Worm (Caenorhabditis elegans) whole organism, L3 larva: ENCODE results near the gene T09A5.5.

Experiments used
- R02D3.7 ChIP-seq: fragments of 150-350 bp; optimal IDR thresholded peaks from 2 replicates; lab custom pipeline; 2014; ENCODE audit warnings: missing biosample characterization, missing genetic modification characterization
- aly-2 ChIP-seq: fragments of 150-350 bp; optimal IDR thresholded peaks from 2 replicates; lab custom pipeline; 2014; ENCODE audit warnings: missing biosample characterization, missing genetic modification characterization
- ama-1 ChIP-seq: fragments of 150-350 bp; optimal IDR thresholded peaks from 2 replicates; lab custom pipeline; 2018
- ceh-16 ChIP-seq: sonication (generic microtip); optimal IDR thresholded peaks from 2 replicates; lab custom pipeline; 2017; ENCODE audit warnings: missing biosample characterization, missing genetic modification characterization
- ceh-28 ChIP-seq: fragments of 150-350 bp; optimal IDR thresholded peaks from 2 replicates; lab custom pipeline; 2014; ENCODE audit warnings: missing biosample characterization, missing genetic modification reagents, missing genetic modification characterization
- ceh-82 ChIP-seq: fragments of 150-350 bp; optimal IDR thresholded peaks from 2 replicates; lab custom pipeline; 2014; ENCODE audit warnings: missing biosample characterization, missing genetic modification characterization
- ceh-9 ChIP-seq: sonication (generic microtip); optimal IDR thresholded peaks from 2 replicates; lab custom pipeline; 2018; ENCODE audit warnings: missing biosample characterization, missing genetic modification characterization
- daf-12 ChIP-seq: fragments of 150-350 bp; optimal IDR thresholded peaks from 2 replicates; lab custom pipeline; 2014; ENCODE audit warnings: missing biosample characterization, missing genetic modification reagents, missing genetic modification characterization
- egl-27 ChIP-seq: sonication (generic microtip); optimal IDR thresholded peaks from 4 replicates; lab custom pipeline; 2017; ENCODE audit warnings: missing biosample characterization, missing genetic modification reagents, missing genetic modification characterization
- egl-5 ChIP-seq: fragments of 150-350 bp; optimal IDR thresholded peaks from 2 replicates; lab custom pipeline; 2017; ENCODE audit warnings: missing biosample characterization, missing genetic modification reagents, missing genetic modification characterization, inconsistent platforms
- elt-1 ChIP-seq: fragments of 150-350 bp; optimal IDR thresholded peaks from 2 replicates; lab custom pipeline; 2014; ENCODE audit warnings: missing biosample characterization, missing genetic modification characterization
- elt-2 ChIP-seq: sonication (generic microtip); optimal IDR thresholded peaks from 2 replicates; lab custom pipeline; 2016; ENCODE audit warnings: missing genetic modification reagents, mild to moderate bottlenecking, missing genetic modification characterization, missing compliant biosample characterization
- elt-3 ChIP-seq, 3 experiments: fragments of 150-350 bp in 1 of 3; sonication (generic microtip) in 2 of 3; optimal IDR thresholded peaks; 2 replicates in 2 of 3; 4 replicates in 1 of 3; lab custom pipeline; 2014 to 2017; ENCODE audit warnings: missing biosample characterization in 3 of 3, missing genetic modification characterization in 3 of 3
- eor-1 ChIP-seq, 2 experiments: fragments of 150-350 bp; optimal IDR thresholded peaks; 2 replicates each; lab custom pipeline; 2014 to 2018; ENCODE audit warnings: missing biosample characterization in 2 of 2, missing genetic modification characterization in 2 of 2
- fkh-10 ChIP-seq: sonication (generic microtip); optimal IDR thresholded peaks from 2 replicates; lab custom pipeline; 2017; ENCODE audit warnings: missing biosample characterization, missing genetic modification reagents, missing genetic modification characterization
- fkh-2 ChIP-seq: fragments of 150-350 bp; optimal IDR thresholded peaks from 2 replicates; lab custom pipeline; 2014; ENCODE audit warnings: missing biosample characterization, missing genetic modification reagents, missing genetic modification characterization
- fos-1 ChIP-seq: fragments of 150-350 bp; optimal IDR thresholded peaks from 2 replicates; lab custom pipeline; 2014; ENCODE audit warnings: missing biosample characterization, missing genetic modification characterization
- hmg-11 ChIP-seq: sonication (generic microtip); optimal IDR thresholded peaks from 2 replicates; lab custom pipeline; 2016; ENCODE audit warnings: missing genetic modification characterization, missing compliant biosample characterization
- jun-1 ChIP-seq: fragments of 150-350 bp; optimal IDR thresholded peaks from 2 replicates; lab custom pipeline; 2014; ENCODE audit warnings: missing biosample characterization, missing genetic modification reagents, missing genetic modification characterization
- lin-15B ChIP-seq: fragments of 150-350 bp; optimal IDR thresholded peaks from 2 replicates; lab custom pipeline; 2014; ENCODE audit warnings: missing biosample characterization, missing genetic modification characterization
- lin-39 ChIP-seq: fragments of 150-350 bp; optimal IDR thresholded peaks from 2 replicates; lab custom pipeline; 2018; ENCODE audit warnings: missing biosample characterization, missing genetic modification reagents, missing genetic modification characterization
- lsy-12 ChIP-seq: sonication (generic microtip); optimal IDR thresholded peaks from 2 replicates; lab custom pipeline; 2016; ENCODE audit warnings: mild to moderate bottlenecking, missing genetic modification characterization, missing compliant biosample characterization
- mdl-1 ChIP-seq: fragments of 150-350 bp; optimal IDR thresholded peaks from 2 replicates; lab custom pipeline; 2014; ENCODE audit warnings: missing biosample characterization, missing genetic modification characterization
- nfya-1 ChIP-seq: sonication (generic microtip); optimal IDR thresholded peaks from 2 replicates; lab custom pipeline; 2017; ENCODE audit warnings: missing genetic modification characterization, mild to moderate bottlenecking, missing compliant biosample characterization, antibody characterized with exemption, moderate library complexity; ENCODE audit not compliant: insufficient read depth
- nhr-11 ChIP-seq: fragments of 150-350 bp; optimal IDR thresholded peaks from 2 replicates; lab custom pipeline; 2014; ENCODE audit warnings: missing biosample characterization, missing genetic modification characterization
- nhr-12 ChIP-seq: fragments of 150-350 bp; optimal IDR thresholded peaks from 2 replicates; lab custom pipeline; 2014; ENCODE audit warnings: missing biosample characterization, missing genetic modification characterization
- nhr-23 ChIP-seq: fragments of 150-350 bp; optimal IDR thresholded peaks from 2 replicates; lab custom pipeline; 2014; ENCODE audit warnings: missing biosample characterization, missing genetic modification reagents, missing genetic modification characterization
- nhr-237 ChIP-seq: fragments of 150-350 bp; optimal IDR thresholded peaks from 2 replicates; lab custom pipeline; 2014; ENCODE audit warnings: missing biosample characterization, missing genetic modification characterization
- nhr-25 ChIP-seq: sonication (generic microtip); optimal IDR thresholded peaks from 2 replicates; lab custom pipeline; 2017; ENCODE audit warnings: missing biosample characterization, missing genetic modification characterization
- nhr-28 ChIP-seq: fragments of 150-350 bp; optimal IDR thresholded peaks from 2 replicates; lab custom pipeline; 2014; ENCODE audit warnings: missing biosample characterization, missing genetic modification characterization
- nhr-43 ChIP-seq: sonication (generic microtip); optimal IDR thresholded peaks from 2 replicates; lab custom pipeline; 2016; ENCODE audit warnings: mild to moderate bottlenecking, missing genetic modification characterization, missing compliant biosample characterization; ENCODE audit not compliant: poor library complexity, severe bottlenecking
- nhr-67 ChIP-seq: fragments of 150-350 bp; optimal IDR thresholded peaks from 2 replicates; lab custom pipeline; 2014; ENCODE audit warnings: missing biosample characterization, missing genetic modification characterization
- nhr-77 ChIP-seq: fragments of 150-350 bp; optimal IDR thresholded peaks from 2 replicates; lab custom pipeline; 2014; ENCODE audit warnings: missing biosample characterization, missing genetic modification characterization
- pha-4 ChIP-seq: fragments of 150-350 bp; optimal IDR thresholded peaks from 2 replicates; lab custom pipeline; 2014; ENCODE audit warnings: missing biosample characterization, missing genetic modification reagents, missing genetic modification characterization
- pqm-1 ChIP-seq: fragments of 150-350 bp; optimal IDR thresholded peaks from 2 replicates; lab custom pipeline; 2017; ENCODE audit warnings: missing biosample characterization, missing genetic modification characterization, inconsistent platforms
- sea-2 ChIP-seq: fragments of 150-350 bp; sonication (generic microtip); optimal IDR thresholded peaks from 4 replicates; lab custom pipeline; 2014; ENCODE audit warnings: missing biosample characterization, missing genetic modification reagents, missing genetic modification characterization
- skn-1 ChIP-seq: fragments of 150-350 bp; optimal IDR thresholded peaks from 2 replicates; lab custom pipeline; 2014; ENCODE audit warnings: missing biosample characterization, missing genetic modification characterization
- tbx-2 ChIP-seq: sonication (generic microtip); optimal IDR thresholded peaks from 2 replicates; lab custom pipeline; 2016; ENCODE audit warnings: mild to moderate bottlenecking, missing genetic modification characterization, missing compliant biosample characterization
- unc-39 ChIP-seq: sonication (generic microtip); optimal IDR thresholded peaks from 4 replicates; lab custom pipeline; 2017; ENCODE audit warnings: missing biosample characterization, missing genetic modification characterization
- unc-62 ChIP-seq: fragments of 150-350 bp; sonication (generic microtip); optimal IDR thresholded peaks from 4 replicates; lab custom pipeline; 2014; ENCODE audit warnings: missing biosample characterization, missing genetic modification reagents, missing genetic modification characterization
- zag-1 ChIP-seq: fragments of 150-350 bp; optimal IDR thresholded peaks from 2 replicates; lab custom pipeline; 2014; ENCODE audit warnings: missing biosample characterization, missing genetic modification characterization
- ztf-11 ChIP-seq: fragments of 150-350 bp; optimal IDR thresholded peaks from 2 replicates; lab custom pipeline; 2014; ENCODE audit warnings: missing biosample characterization, missing genetic modification characterization
- ztf-4 ChIP-seq: fragments of 150-350 bp; optimal IDR thresholded peaks from 2 replicates; lab custom pipeline; 2014; ENCODE audit warnings: missing biosample characterization, missing genetic modification characterization

The T09A5.5 gene

DNA sequence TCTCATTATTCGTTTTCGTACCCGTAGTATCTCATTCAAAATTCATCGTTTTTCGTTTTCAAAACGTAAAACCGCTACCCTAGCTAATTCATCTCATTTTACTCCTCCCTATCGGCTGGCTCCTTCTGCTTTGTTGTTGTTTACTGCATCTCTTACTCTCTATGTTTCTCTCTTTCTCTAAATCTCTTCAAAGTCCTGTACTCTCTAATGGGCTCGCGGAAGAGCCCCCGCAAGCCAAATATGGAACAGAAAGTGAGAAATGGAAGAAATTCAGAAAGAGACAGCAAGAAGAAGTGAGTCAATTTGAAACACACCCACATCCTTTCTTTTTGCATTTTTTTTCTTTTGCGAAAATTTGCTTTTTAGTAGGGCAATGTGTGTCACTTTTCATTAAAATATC lies 14.9 kb downstream of the T09A5.5 start (continued):
- TF ChIP-seq elt-1 (tag; lab: Kevin White, UChicago) (no peak), fkh-2 (peak; percentile 51)
- TF ChIP-seq, all 47 proteins: peak for 5

DNA sequence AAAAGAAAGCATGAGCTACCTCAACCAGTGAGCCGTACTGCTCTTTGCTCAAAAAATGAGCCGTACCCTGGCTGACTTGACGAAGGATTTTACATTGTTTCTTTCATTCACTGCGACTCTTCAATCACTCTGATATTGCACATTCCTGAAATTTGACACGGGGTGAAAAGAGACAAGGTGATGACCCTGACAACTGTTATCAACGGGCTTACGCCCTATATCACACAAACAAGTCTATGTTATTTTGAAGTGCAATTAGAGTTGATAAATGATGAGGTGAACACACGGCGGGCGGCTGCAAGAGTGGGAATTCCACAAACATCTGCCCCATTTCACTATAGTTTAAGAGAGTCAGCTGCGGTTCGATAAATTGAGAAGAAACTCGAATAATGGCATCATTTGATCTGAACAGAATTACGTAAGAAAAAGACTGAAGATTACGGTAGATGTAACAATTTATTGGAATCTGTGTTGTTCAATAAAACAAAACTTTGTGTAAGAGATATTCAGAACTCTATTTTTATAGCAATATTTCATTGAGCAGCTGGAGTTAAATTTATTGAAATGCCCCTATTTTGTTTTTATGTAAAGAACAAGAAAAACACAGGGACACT lies 16.9 kb downstream of the T09A5.5 start:
- no peak for TF ChIP-seq sea-2 (GFP tag; lab: Kevin White, UChicago)
- no peak for TF ChIP-seq daf-12 (tag; lab: Kevin White, UChicago)
- no peak for TF ChIP-seq mdl-1 (tag; lab: Kevin White, UChicago)
- no peak for TF ChIP-seq hmg-11 (tag; lab: Kevin White, UChicago)
- no peak for TF ChIP-seq fos-1 (tag; lab: Kevin White, UChicago)
- TF ChIP-seq nhr-43 (tag; lab: Kevin White, UChicago), result no peak
- TF ChIP-seq tbx-2 (tag; lab: Kevin White, UChicago), result no peak
- no peak for TF ChIP-seq fkh-10 (GFP tag; lab: Kevin White, UChicago)
- no peak for TF ChIP-seq eor-1 (tag; optimal IDR thresholded peaks at IDR 0.05; lab: Kevin White, UChicago)
- TF ChIP-seq lin-39 (tag; lab: Kevin White, UChicago), result peak; percentile 59
- TF ChIP-seq lsy-12, result no peak
- TF ChIP-seq ztf-4 (tag; lab: Kevin White, UChicago), result no peak
- TF ChIP-seq ztf-11 (tag; lab: Kevin White, UChicago), result no peak
- no peak for TF ChIP-seq nhr-28
- peak; percentile 37 for TF ChIP-seq nhr-11 (tag; lab: Kevin White, UChicago)
- no peak for TF ChIP-seq nhr-25
- TF ChIP-seq nhr-67 (tag; lab: Kevin White, UChicago), result no peak
- TF ChIP-seq skn-1, result no peak
- no peak for TF ChIP-seq lin-15B (tag; lab: Kevin White, UChicago)
- TF ChIP-seq ceh-16 (tag; lab: Kevin White, UChicago), result no peak
- no peak for TF ChIP-seq R02D3.7 (tag; lab: Kevin White, UChicago)
- TF ChIP-seq ceh-28 (tag; lab: Kevin White, UChicago), result no peak
- TF ChIP-seq unc-62 (GFP tag; lab: Kevin White, UChicago), result peak; percentile 47
- no peak for TF ChIP-seq ceh-82
- TF ChIP-seq ama-1, result no peak
- no peak for TF ChIP-seq nhr-237
- no peak for TF ChIP-seq nhr-23 (tag; lab: Kevin White, UChicago)
- no peak for TF ChIP-seq aly-2
- no peak for TF ChIP-seq nhr-12 (tag; lab: Kevin White, UChicago)
- TF ChIP-seq jun-1 (tag; lab: Kevin White, UChicago), result no peak
- TF ChIP-seq nfya-1 (tag; lab: Kevin White, UChicago), result peak; percentile 12
- TF ChIP-seq pha-4 (tag; lab: Kevin White, UChicago), result no peak
- peak; percentile 80 for TF ChIP-seq egl-5 (tag; lab: Kevin White, UChicago)
- TF ChIP-seq fkh-2, result no peak
- TF ChIP-seq nhr-77 (tag; lab: Kevin White, UChicago), result no peak
- TF ChIP-seq pqm-1, result no peak
- no peak for TF ChIP-seq zag-1 (tag; lab: Kevin White, UChicago)
- TF ChIP-seq elt-2, result no peak
- no peak for TF ChIP-seq egl-27
- no peak for TF ChIP-seq elt-1 (tag; lab: Kevin White, UChicago)
- TF ChIP-seq unc-39 (tag; lab: Kevin White, UChicago), result no peak
- no peak for TF ChIP-seq elt-3 (tag; optimal IDR thresholded peaks at IDR 0.05; lab: Kevin White, UChicago)
- no peak for TF ChIP-seq ceh-9

- TF ChIP-seq nhr-12 (tag; lab: Kevin White, UChicago), result no peak
- peak; percentile 28 for TF ChIP-seq pha-4 (tag; lab: Kevin White, UChicago)
These were observed 18.3 kb downstream of the T09A5.5 start, which contains the start of gene cex-2 for ce11 chrII:7835314-7835713. cex-2 (minus strand) TSS chrII:7835414.
